Worm (Caenorhabditis elegans) whole organism, young adult: ENCODE data around the gene T25D10.4.

Experiments used
- B0261.1 ChIP-seq: sonication (generic microtip); optimal IDR thresholded peaks from 2 replicates; lab custom pipeline; 2016; ENCODE audit warnings: mild to moderate bottlenecking, missing genetic modification characterization, moderate library complexity, missing compliant biosample characterization
- C06A6.2 ChIP-seq: fragments of 200-800 bp; sonication (Bioruptor generic); conservative IDR thresholded peaks from 2 replicates; pipeline ENCODE4 v1.3.6; 2022; ENCODE audit warnings: missing genetic modification characterization, missing compliant biosample characterization
- C17E4.6 ChIP-seq: fragments of 200-800 bp; sonication (Bioruptor generic); IDR thresholded peaks from 2 replicates; pipeline ENCODE4 v1.3.6; 2022; ENCODE audit warnings: missing genetic modification reagents, missing genetic modification characterization, missing compliant biosample characterization
- F37B4.10 ChIP-seq: fragments of 200-800 bp; sonication (Bioruptor generic); IDR thresholded peaks from 2 replicates; pipeline ENCODE4 v1.3.6; 2022; ENCODE audit warnings: missing genetic modification characterization, missing compliant biosample characterization
- T26A5.8 ChIP-seq: sonication (generic microtip); optimal IDR thresholded peaks from 2 replicates; lab custom pipeline; 2016; ENCODE audit warnings: missing genetic modification characterization, missing compliant biosample characterization
- Y53F4B.3 ChIP-seq: fragments of 200-800 bp; sonication (Bioruptor generic); IDR thresholded peaks from 2 replicates; pipeline ENCODE4 v1.3.6; 2022; ENCODE audit warnings: missing genetic modification reagents, missing genetic modification characterization, missing compliant biosample characterization
- akir-1 ChIP-seq: fragments of 200-800 bp; sonication (Bioruptor generic); optimal IDR thresholded peaks from 2 replicates; lab custom pipeline; 2018; ENCODE audit warnings: mild to moderate bottlenecking, missing genetic modification characterization, moderate library complexity, missing compliant biosample characterization
- atf-7 ChIP-seq: sonication (generic microtip); optimal IDR thresholded peaks from 2 replicates; lab custom pipeline; 2017; ENCODE audit warnings: mild to moderate bottlenecking, missing genetic modification characterization, missing compliant biosample characterization
- ccch-3 ChIP-seq: fragments of 200-800 bp; sonication (Bioruptor generic); optimal IDR thresholded peaks from 2 replicates; lab custom pipeline; 2018; ENCODE audit warnings: mild to moderate bottlenecking, missing genetic modification characterization, missing compliant biosample characterization
- cebp-2 ChIP-seq: fragments of 200-800 bp; sonication (Bioruptor generic); IDR thresholded peaks from 2 replicates; pipeline ENCODE4 v1.3.6; 2022; ENCODE audit warnings: missing genetic modification characterization, missing compliant biosample characterization
- ceh-100 ChIP-seq: fragments of 200-800 bp; sonication (Bioruptor generic); IDR thresholded peaks from 2 replicates; pipeline ENCODE4 v1.3.6; 2022; ENCODE audit warnings: missing genetic modification reagents, missing genetic modification characterization, missing compliant biosample characterization
- ceh-27 ChIP-seq: fragments of 200-800 bp; sonication (Bioruptor generic); optimal IDR thresholded peaks from 2 replicates; lab custom pipeline; 2018; ENCODE audit warnings: mild to moderate bottlenecking, missing genetic modification characterization, moderate library complexity, missing compliant biosample characterization
- ceh-40 ChIP-seq: fragments of 200-800 bp; sonication (Bioruptor generic); IDR thresholded peaks from 2 replicates; pipeline ENCODE4 v1.3.6; 2022; ENCODE audit warnings: missing genetic modification characterization, missing compliant biosample characterization
- ceh-58 ChIP-seq: fragments of 200-800 bp; sonication (Bioruptor generic); IDR thresholded peaks from 2 replicates; pipeline ENCODE4 v1.3.6; 2022; ENCODE audit warnings: missing genetic modification characterization, missing compliant biosample characterization
- ceh-79 ChIP-seq: sonication (generic microtip); optimal IDR thresholded peaks from 2 replicates; lab custom pipeline; 2017; ENCODE audit warnings: mild to moderate bottlenecking, missing genetic modification characterization, missing compliant biosample characterization
- ceh-91 ChIP-seq: fragments of 200-800 bp; sonication (Bioruptor generic); IDR thresholded peaks from 2 replicates; pipeline ENCODE4 v1.3.6; 2022; ENCODE audit warnings: missing genetic modification reagents, missing genetic modification characterization, missing compliant biosample characterization
- chd-7 ChIP-seq: sonication (generic microtip); optimal IDR thresholded peaks from 2 replicates; lab custom pipeline; 2016; ENCODE audit warnings: mild to moderate bottlenecking, missing genetic modification characterization, moderate library complexity, missing compliant biosample characterization
- dpl-1 ChIP-seq: fragments of 150-350 bp; optimal IDR thresholded peaks from 2 replicates; lab custom pipeline; 2014; ENCODE audit warnings: missing biosample characterization, missing genetic modification reagents, missing genetic modification characterization
- egl-18 ChIP-seq: fragments of 200-800 bp; sonication (Bioruptor generic); IDR thresholded peaks from 2 replicates; pipeline ENCODE4 v1.3.6; 2022; ENCODE audit warnings: missing genetic modification reagents, missing genetic modification characterization, missing compliant biosample characterization
- lag-1 ChIP-seq: fragments of 200-800 bp; sonication (Bioruptor generic); IDR thresholded peaks from 2 replicates; pipeline ENCODE4 v1.3.6; 2022; ENCODE audit warnings: missing genetic modification reagents, missing genetic modification characterization, missing compliant biosample characterization
- lin-26 ChIP-seq: fragments of 200-800 bp; sonication (Bioruptor generic); IDR thresholded peaks from 2 replicates; pipeline ENCODE4 v1.3.6; 2022; ENCODE audit warnings: missing genetic modification reagents, missing genetic modification characterization, missing compliant biosample characterization
- lin-35 ChIP-seq, 3 experiments: fragments of 150-350 bp in 2 of 3; sonication (generic microtip) in 1 of 3; optimal IDR thresholded peaks; 2 replicates each; lab custom pipeline; 2014 to 2018; ENCODE audit warnings: missing biosample characterization in 3 of 3, missing genetic modification characterization in 3 of 3, missing genetic modification reagents in 3 of 3
- lin-54 ChIP-seq: fragments of 200-800 bp; sonication (Bioruptor generic); optimal IDR thresholded peaks from 2 replicates; lab custom pipeline; 2018; ENCODE audit warnings: mild to moderate bottlenecking, missing genetic modification characterization, missing compliant biosample characterization
- madf-6 ChIP-seq: fragments of 200-800 bp; sonication (Bioruptor generic); IDR thresholded peaks from 2 replicates; pipeline ENCODE4 v1.3.6; 2022; ENCODE audit warnings: missing genetic modification reagents, missing genetic modification characterization, missing compliant biosample characterization
- madf-8 ChIP-seq: fragments of 200-800 bp; sonication (Bioruptor generic); conservative IDR thresholded peaks from 2 replicates; pipeline ENCODE4 v1.3.6; 2022; ENCODE audit warnings: missing genetic modification reagents, missing genetic modification characterization, missing compliant biosample characterization
- nhr-179 ChIP-seq: sonication (generic microtip); optimal IDR thresholded peaks from 2 replicates; lab custom pipeline; 2016; ENCODE audit warnings: mild to moderate bottlenecking, missing genetic modification characterization, missing compliant biosample characterization
- pbrm-1 ChIP-seq: fragments of 200-800 bp; sonication (Bioruptor generic); IDR thresholded peaks from 2 replicates; pipeline ENCODE4 v1.3.6; 2022; ENCODE audit warnings: missing genetic modification reagents, missing genetic modification characterization, missing compliant biosample characterization
- rcor-1 ChIP-seq: fragments of 200-800 bp; sonication (Bioruptor generic); IDR thresholded peaks from 2 replicates; pipeline ENCODE4 v1.3.6; 2022; ENCODE audit warnings: missing genetic modification reagents, missing genetic modification characterization, missing compliant biosample characterization
- snpc-4 ChIP-seq, 5 experiments: fragments of 150-350 bp in 1 of 5; sonication (generic microtip) in 4 of 5; optimal IDR thresholded peaks; 2 replicates each; lab custom pipeline; 2014 to 2018; ENCODE audit warnings: missing genetic modification characterization in 5 of 5, missing biosample characterization in 3 of 5, antibody characterized with exemption in 2 of 5, mild to moderate bottlenecking in 2 of 5, missing compliant biosample characterization in 2 of 5, missing genotype in 2 of 5, moderate library complexity in 2 of 5, missing genetic modification reagents in 1 of 5
- somi-1 ChIP-seq: fragments of 200-800 bp; sonication (Bioruptor generic); optimal IDR thresholded peaks from 2 replicates; lab custom pipeline; 2018; ENCODE audit warnings: mild to moderate bottlenecking, missing genetic modification characterization, missing compliant biosample characterization
- sptf-2 ChIP-seq: fragments of 200-800 bp; sonication (Bioruptor generic); optimal IDR thresholded peaks from 2 replicates; lab custom pipeline; 2018; ENCODE audit warnings: mild to moderate bottlenecking, missing genetic modification characterization, missing compliant biosample characterization
- unc-62 ChIP-seq: fragments of 150-350 bp; optimal IDR thresholded peaks from 2 replicates; lab custom pipeline; 2014; ENCODE audit warnings: missing biosample characterization, missing genetic modification reagents, missing genetic modification characterization
- zfh-2 ChIP-seq: fragments of 200-800 bp; sonication (Bioruptor generic); conservative IDR thresholded peaks from 2 replicates; pipeline ENCODE4 v1.3.6; 2022; ENCODE audit warnings: missing genetic modification reagents, missing genetic modification characterization, missing compliant biosample characterization
- zim-3 ChIP-seq: sonication (generic microtip); optimal IDR thresholded peaks from 2 replicates; lab custom pipeline; 2017; ENCODE audit warnings: mild to moderate bottlenecking, missing genetic modification characterization, moderate library complexity, missing compliant biosample characterization
- ztf-18 ChIP-seq: sonication (generic microtip); optimal IDR thresholded peaks from 2 replicates; lab custom pipeline; 2016; ENCODE audit warnings: missing genotype, mild to moderate bottlenecking, missing genetic modification characterization, missing compliant biosample characterization
- ztf-3 ChIP-seq: fragments of 200-800 bp; sonication (Bioruptor generic); optimal IDR thresholded peaks from 2 replicates; lab custom pipeline; 2018; ENCODE audit warnings: mild to moderate bottlenecking, missing genetic modification characterization, missing compliant biosample characterization

Gene T25D10.4

ce11 chrII:6425993-6426392 lies 15.9 kb upstream of the T25D10.4 start, which contains the start of gene col-75:
Gene col-75 (plus strand): TSS chrII:6426293.
- TF ChIP-seq atf-7 (tag; lab: Kevin White, UChicago) (no peak), madf-6 (GFP tag; lab: Robert Waterston, UW) (no peak), ceh-91 (GFP tag; lab: Robert Waterston, UW) (no peak), chd-7 (tag; lab: Kevin White, UChicago) (no peak), madf-8 (no peak), snpc-4 (GFP tag; optimal IDR thresholded peaks at IDR 0.05; lab: Kevin White, UChicago) (no peak), snpc-4 (tag; optimal IDR thresholded peaks at IDR 0.05; lab: Kevin White, UChicago) (no peak), ceh-79 (tag; lab: Kevin White, UChicago) (no peak), lin-54 (GFP tag; lab: Kevin White, UChicago) (no peak), rcor-1 (GFP tag; lab: Robert Waterston, UW) (no peak), somi-1 (GFP tag; lab: Kevin White, UChicago) (no peak), C17E4.6 (GFP tag; lab: Robert Waterston, UW) (no peak), ccch-3 (GFP tag; lab: Kevin White, UChicago) (no peak), zfh-2 (GFP tag; lab: Robert Waterston, UW) (no peak), sptf-2 (GFP tag; lab: Kevin White, UChicago) (no peak)

- no peak for TF ChIP-seq ceh-79 (tag; lab: Kevin White, UChicago)
- TF ChIP-seq lin-26, result no peak
- no peak for TF ChIP-seq pbrm-1 (GFP tag; lab: Robert Waterston, UW)
- TF ChIP-seq dpl-1, result no peak
- no peak for TF ChIP-seq ceh-40 (GFP tag; lab: Robert Waterston, UW)
- TF ChIP-seq C06A6.2 (GFP tag; lab: Robert Waterston, UW), result no peak
- TF ChIP-seq akir-1, result no peak
- no peak for TF ChIP-seq Y53F4B.3 (GFP tag; lab: Robert Waterston, UW)
These were observed 12.7 kb upstream of the T25D10.4 start, which contains the start of gene K03H9.3 for ce11 chrII:6422812-6423211. Gene K03H9.3 (plus strand): TSS chrII:6423112.

ce11 chrII:6419163-6419562 lies 9.1 kb upstream of the T25D10.4 start:
- no peak for TF ChIP-seq dpl-1
- TF ChIP-seq lin-35 (GFP tag; optimal IDR thresholded peaks at IDR 0.05; lab: Kevin White, UChicago), result no peak
- TF ChIP-seq ceh-58 (GFP tag; lab: Robert Waterston, UW), result no peak
- no peak for TF ChIP-seq T26A5.8
- TF ChIP-seq ceh-27 (GFP tag; lab: Kevin White, UChicago), result no peak
- TF ChIP-seq B0261.1 (tag; lab: Kevin White, UChicago), result no peak
- TF ChIP-seq, all 124 proteins: peak for 0

ce11 chrII:6417999-6418398 lies 7.9 kb upstream of the T25D10.4 start:
- TF ChIP-seq madf-8 (no peak), ceh-91 (GFP tag; lab: Robert Waterston, UW) (no peak), ztf-18 (no peak), egl-18 (no peak), F37B4.10 (GFP tag; lab: Robert Waterston, UW) (no peak), cebp-2 (GFP tag; lab: Robert Waterston, UW) (no peak), nhr-179 (tag; lab: Kevin White, UChicago) (no peak), zim-3 (tag; lab: Kevin White, UChicago) (no peak), ztf-3 (GFP tag; lab: Kevin White, UChicago) (no peak), ceh-100 (GFP tag; lab: Robert Waterston, UW) (no peak), unc-62 (GFP tag; lab: Kevin White, UChicago) (no peak), lag-1 (GFP tag; lab: Robert Waterston, UW) (no peak), pbrm-1 (GFP tag; lab: Robert Waterston, UW) (no peak)
- TF ChIP-seq, all 124 proteins: peak for 0
